Worm (Caenorhabditis elegans) whole organism, early embryonic: ENCODE results near the gene srg-60.

Experiments used
- F13C5.2 ChIP-seq: sonication (generic microtip); optimal IDR thresholded peaks from 2 replicates; lab custom pipeline; 2017; ENCODE audit warnings: mild to moderate bottlenecking, missing genetic modification characterization, inconsistent platforms, missing compliant biosample characterization
- hnd-1 ChIP-seq: sonication (generic microtip); optimal IDR thresholded peaks from 2 replicates; lab custom pipeline; 2016; ENCODE audit warnings: missing genetic modification characterization, missing compliant biosample characterization

Gene srg-60

DNA sequence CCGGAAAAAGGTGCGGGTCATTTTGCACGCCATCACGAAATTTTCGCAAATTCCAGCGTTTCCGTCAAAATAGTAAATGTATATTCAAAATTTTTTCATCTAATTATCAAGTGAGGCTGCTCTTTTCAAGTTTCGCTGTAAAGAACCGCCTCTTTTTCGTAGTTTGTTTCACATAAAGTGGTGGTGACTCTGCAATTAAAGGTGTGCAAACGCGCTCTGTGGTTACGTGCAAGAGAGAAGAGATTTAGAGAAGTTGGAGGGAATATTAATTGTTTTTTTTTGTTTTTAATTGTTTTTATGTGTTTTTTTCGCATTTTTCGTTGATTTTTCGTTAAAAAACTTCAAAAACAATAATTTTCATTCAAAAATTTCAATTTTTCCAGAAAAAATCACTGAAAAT is 49.9 kb downstream of the srg-60 start, which contains the start of gene W02G9.3:
W02G9.3 (plus strand) TSS at position 384 of the 400 bp plus-strand sequence.
- TF ChIP-seq F13C5.2 (tag; lab: Kevin White, UChicago): peak; percentile 48
- no peak for TF ChIP-seq hnd-1 (tag; lab: Kevin White, UChicago)
